Fruit fly (Drosophila melanogaster) whole organism, embryonic: ENCODE measurements around the gene lectin-28C.

Source experiments
- CG10462 ChIP-seq: fragments of 200-800 bp; sonication (Bioruptor generic); optimal IDR thresholded peaks from 2 replicates; lab custom pipeline; 2016; ENCODE audit warnings: missing biosample characterization, missing genetic modification characterization
- CG11093 ChIP-seq: fragments of 200-800 bp; sonication (Bioruptor generic); IDR thresholded peaks from 3 replicates; pipeline ENCODE4 v1.3.6; 2022; ENCODE audit warnings: missing biosample characterization, missing genetic modification characterization
- CG11504 ChIP-seq: fragments of 200-800 bp; sonication (Bioruptor generic); optimal IDR thresholded peaks from 3 replicates; lab custom pipeline; 2019; ENCODE audit warnings: missing biosample characterization, mild to moderate bottlenecking, missing genetic modification characterization, moderate library complexity
- CG13624 ChIP-seq: fragments of 200-800 bp; sonication (Bioruptor generic); optimal IDR thresholded peaks from 2 replicates; lab custom pipeline; 2016; ENCODE audit warnings: missing biosample characterization, missing genetic modification characterization
- CG15479 ChIP-seq: fragments of 200-800 bp; sonication (Bioruptor generic); optimal IDR thresholded peaks from 3 replicates; lab custom pipeline; 2019; ENCODE audit warnings: missing biosample characterization, mild to moderate bottlenecking, missing genetic modification characterization, moderate library complexity
- CG1603 ChIP-seq: fragments of 200-800 bp; sonication (Bioruptor generic); optimal IDR thresholded peaks from 2 replicates; lab custom pipeline; 2019; ENCODE audit warnings: missing biosample characterization, mild to moderate bottlenecking, missing genetic modification characterization, moderate library complexity
- CG16779 ChIP-seq: fragments of 200-800 bp; sonication (Bioruptor generic); IDR thresholded peaks from 2 replicates; pipeline ENCODE4 v1.3.6; 2022; ENCODE audit warnings: missing biosample characterization, missing genetic modification characterization
- CG17361 ChIP-seq: fragments of 200-800 bp; sonication (Bioruptor generic); IDR thresholded peaks from 3 replicates; pipeline ENCODE4 v1.3.6; 2022; ENCODE audit warnings: missing biosample characterization, missing genetic modification characterization
- CG18619 ChIP-seq: fragments of 200-800 bp; sonication (Bioruptor generic); optimal IDR thresholded peaks from 3 replicates; lab custom pipeline; 2017; ENCODE audit warnings: missing biosample characterization, mild to moderate bottlenecking, missing genetic modification characterization
- CG2712 ChIP-seq: fragments of 200-800 bp; optimal IDR thresholded peaks from 3 replicates; lab custom pipeline; 2019; ENCODE audit warnings: missing biosample characterization, mild to moderate bottlenecking, missing genetic modification characterization, moderate library complexity
- CG2889 ChIP-seq: fragments of 200-800 bp; sonication (Bioruptor generic); IDR thresholded peaks from 3 replicates; pipeline ENCODE4 v1.3.6; 2022; ENCODE audit warnings: missing biosample characterization, missing genetic modification characterization
- CG30403 ChIP-seq: fragments of 200-800 bp; sonication (Bioruptor generic); optimal IDR thresholded peaks from 3 replicates; lab custom pipeline; 2016; ENCODE audit warnings: missing biosample characterization, missing genetic modification characterization
- CG31365 ChIP-seq: fragments of 200-800 bp; sonication (Bioruptor generic); optimal IDR thresholded peaks from 2 replicates; lab custom pipeline; 2018; ENCODE audit warnings: missing biosample characterization, mild to moderate bottlenecking, missing genetic modification characterization
- CG33213 ChIP-seq: fragments of 200-800 bp; sonication (Bioruptor generic); optimal IDR thresholded peaks from 3 replicates; lab custom pipeline; 2016; ENCODE audit warnings: missing biosample characterization, missing genetic modification characterization
- CG3838 ChIP-seq: fragments of 200-800 bp; sonication (Bioruptor generic); optimal IDR thresholded peaks from 3 replicates; lab custom pipeline; 2016; ENCODE audit warnings: missing biosample characterization, missing genetic modification characterization
- CG4424 ChIP-seq: fragments of 200-800 bp; sonication (Bioruptor generic); optimal IDR thresholded peaks from 3 replicates; lab custom pipeline; 2016; ENCODE audit warnings: missing biosample characterization, missing genetic modification characterization
- CG5180 ChIP-seq: fragments of 200-800 bp; sonication (Bioruptor generic); optimal IDR thresholded peaks from 3 replicates; lab custom pipeline; 2017; ENCODE audit warnings: missing biosample characterization, missing genetic modification characterization, mild to moderate bottlenecking, moderate library complexity, missing genetic modification reagents
- CG8924 ChIP-seq: fragments of 200-800 bp; optimal IDR thresholded peaks from 3 replicates; lab custom pipeline; 2019; ENCODE audit warnings: missing biosample characterization, mild to moderate bottlenecking, missing genetic modification characterization, moderate library complexity
- CHES-1-like ChIP-seq: fragments of 200-800 bp; sonication (Bioruptor generic); optimal IDR thresholded peaks from 2 replicates; lab custom pipeline; 2016; ENCODE audit warnings: missing biosample characterization, missing genetic modification characterization
- D19A ChIP-seq: fragments of 200-800 bp; optimal IDR thresholded peaks from 3 replicates; lab custom pipeline; 2019; ENCODE audit warnings: missing biosample characterization, mild to moderate bottlenecking, missing genetic modification characterization, moderate library complexity
- Dad ChIP-seq: fragments of 200-800 bp; sonication (Bioruptor generic); optimal IDR thresholded peaks from 3 replicates; lab custom pipeline; 2016; ENCODE audit warnings: missing biosample characterization, missing genetic modification characterization
- Dip2 ChIP-seq: fragments of 200-800 bp; sonication (Bioruptor generic); IDR thresholded peaks from 2 replicates; pipeline ENCODE4 v1.3.6; 2022; ENCODE audit warnings: missing biosample characterization, missing genetic modification characterization
- Doc2 ChIP-seq: fragments of 200-800 bp; sonication (Bioruptor generic); IDR thresholded peaks from 2 replicates; pipeline ENCODE4 v1.3.6; 2022; ENCODE audit warnings: missing biosample characterization, missing genetic modification characterization
- Dp ChIP-seq: fragments of 200-800 bp; sonication (Bioruptor generic); optimal IDR thresholded peaks from 2 replicates; lab custom pipeline; 2018; ENCODE audit warnings: missing biosample characterization, mild to moderate bottlenecking, missing genetic modification characterization, moderate library complexity
- Drgx ChIP-seq: fragments of 200-800 bp; sonication (Bioruptor generic); IDR thresholded peaks from 2 replicates; pipeline ENCODE4 v1.3.6; 2022; ENCODE audit warnings: missing biosample characterization, missing genetic modification characterization
- Fer3 ChIP-seq: fragments of 200-800 bp; sonication (Bioruptor generic); optimal IDR thresholded peaks from 2 replicates; lab custom pipeline; 2018; ENCODE audit warnings: missing biosample characterization, mild to moderate bottlenecking, missing genetic modification characterization, moderate library complexity
- Gsc ChIP-seq: fragments of 200-800 bp; sonication (Bioruptor generic); IDR thresholded peaks from 2 replicates; pipeline ENCODE4 v1.3.6; 2022; ENCODE audit warnings: missing biosample characterization, missing genetic modification characterization
- H15 ChIP-seq: fragments of 200-800 bp; sonication (Bioruptor generic); IDR thresholded peaks from 3 replicates; pipeline ENCODE4 v1.3.6; 2022; ENCODE audit warnings: missing biosample characterization, missing genetic modification characterization
- H2.0 ChIP-seq: fragments of 200-800 bp; sonication (Bioruptor generic); IDR thresholded peaks from 2 replicates; pipeline ENCODE4 v1.3.6; 2022; ENCODE audit warnings: missing biosample characterization, missing genetic modification characterization
- Hmx ChIP-seq: fragments of 200-800 bp; sonication (Bioruptor generic); optimal IDR thresholded peaks from 2 replicates; lab custom pipeline; 2016; ENCODE audit warnings: missing biosample characterization, missing genetic modification characterization
- MESR4 ChIP-seq: fragments of 200-800 bp; sonication (Bioruptor generic); optimal IDR thresholded peaks from 2 replicates; lab custom pipeline; 2018; ENCODE audit warnings: missing biosample characterization, mild to moderate bottlenecking, missing genetic modification characterization, moderate library complexity
- Med ChIP-seq: fragments of 200-800 bp; sonication (Bioruptor generic); peaks from one replicate; lab custom pipeline; 2016; ENCODE audit warnings: missing biosample characterization, missing genetic modification characterization, mild to moderate bottlenecking, inconsistent platforms, moderate library complexity
- NC2β ChIP-seq: fragments of 200-800 bp; sonication (Bioruptor generic); optimal IDR thresholded peaks from 2 replicates; lab custom pipeline; 2016; ENCODE audit warnings: missing biosample characterization, missing genetic modification characterization
- Oaz ChIP-seq: fragments of 200-800 bp; sonication (Bioruptor generic); IDR thresholded peaks from 2 replicates; pipeline ENCODE4 v1.3.6; 2022; ENCODE audit warnings: missing biosample characterization, missing genetic modification characterization
- Sox100B ChIP-seq: fragments of 200-800 bp; sonication (Bioruptor generic); optimal IDR thresholded peaks from 3 replicates; lab custom pipeline; 2018; ENCODE audit warnings: missing biosample characterization, mild to moderate bottlenecking, missing genetic modification characterization
- Sry-β ChIP-seq: fragments of 200-800 bp; sonication (Bioruptor generic); optimal IDR thresholded peaks from 2 replicates; lab custom pipeline; 2018; ENCODE audit warnings: missing biosample characterization, mild to moderate bottlenecking, missing genetic modification characterization, moderate library complexity
- aop ChIP-seq: fragments of 200-800 bp; sonication (Bioruptor generic); IDR thresholded peaks from 2 replicates; pipeline ENCODE4 v1.3.6; 2022; ENCODE audit warnings: missing biosample characterization, missing genetic modification characterization
- chinmo ChIP-seq: fragments of 200-800 bp; sonication (Bioruptor generic); IDR thresholded peaks from 4 replicates; pipeline ENCODE4 v1.3.6; 2022; ENCODE audit warnings: missing biosample characterization, missing genetic modification characterization; ENCODE audit not compliant: partially characterized antibody
- ems ChIP-seq: fragments of 200-800 bp; sonication (Bioruptor generic); optimal IDR thresholded peaks from 3 replicates; lab custom pipeline; 2016; ENCODE audit warnings: missing biosample characterization, missing genetic modification characterization
- gcm ChIP-seq: fragments of 200-800 bp; sonication (Bioruptor generic); optimal IDR thresholded peaks from 2 replicates; lab custom pipeline; 2019; ENCODE audit warnings: missing biosample characterization, mild to moderate bottlenecking, missing genetic modification characterization, moderate library complexity
- her ChIP-seq: fragments of 200-800 bp; sonication (Bioruptor generic); optimal IDR thresholded peaks from 2 replicates; lab custom pipeline; 2016; ENCODE audit warnings: missing biosample characterization, missing genetic modification characterization
- lbe ChIP-seq: fragments of 200-800 bp; sonication (Bioruptor generic); optimal IDR thresholded peaks from 2 replicates; lab custom pipeline; 2016; ENCODE audit warnings: missing biosample characterization, mild to moderate bottlenecking, missing genetic modification characterization
- luna ChIP-seq: fragments of 200-800 bp; sonication (Bioruptor generic); optimal IDR thresholded peaks from 2 replicates; lab custom pipeline; 2016; ENCODE audit warnings: missing biosample characterization, missing genetic modification characterization
- pros ChIP-seq: fragments of 200-800 bp; sonication (Bioruptor generic); optimal IDR thresholded peaks from 3 replicates; lab custom pipeline; 2019; ENCODE audit warnings: missing biosample characterization, mild to moderate bottlenecking, missing genetic modification characterization, moderate library complexity
- slbo ChIP-seq: fragments of 200-800 bp; sonication (Bioruptor generic); IDR thresholded peaks from 2 replicates; pipeline ENCODE4 v1.3.6; 2022; ENCODE audit warnings: missing biosample characterization, missing genetic modification characterization
- stwl ChIP-seq: fragments of 200-800 bp; sonication (Bioruptor generic); optimal IDR thresholded peaks from 3 replicates; lab custom pipeline; 2018; ENCODE audit warnings: missing biosample characterization, mild to moderate bottlenecking, missing genetic modification characterization, moderate library complexity
- tio ChIP-seq: fragments of 200-800 bp; sonication (Bioruptor generic); optimal IDR thresholded peaks from 2 replicates; lab custom pipeline; 2017; ENCODE audit warnings: missing biosample characterization, missing genetic modification characterization, inconsistent platforms
- tll ChIP-seq, 2 experiments: fragments of 200-800 bp in 1 of 2; fragments of >200 bp in 1 of 2; sonication (Bioruptor generic) in 1 of 2; optimal IDR thresholded peaks; 2 replicates each; lab custom pipeline; 2017 to 2019; ENCODE audit warnings: missing biosample characterization in 2 of 2, missing genetic modification characterization in 2 of 2, mild to moderate bottlenecking in 1 of 2, moderate library complexity in 1 of 2
- twi ChIP-seq: fragments of 200-800 bp; optimal IDR thresholded peaks from 2 replicates; lab custom pipeline; 2019; ENCODE audit warnings: missing biosample characterization, mild to moderate bottlenecking, missing genetic modification characterization, moderate library complexity
- tx ChIP-seq: fragments of 200-800 bp; sonication (Bioruptor generic); optimal IDR thresholded peaks from 2 replicates; lab custom pipeline; 2016; ENCODE audit warnings: missing biosample characterization, missing genetic modification characterization

The lectin-28C gene

dm6 chr2L:7821279-7821848 is 35.5 kb upstream of the lectin-28C start (continued):
- TF ChIP-seq Drgx (peak; percentile 15; the same call in 1 of the 2 replicates), CG31365 (tag; lab: Kevin White, UChicago) (no peak), stwl (peak; percentile 89), gcm (GFP tag; lab: Kevin White, UChicago) (no peak), CG8924 (tag; lab: Kevin White, UChicago) (peak; percentile 50), luna (GFP tag; lab: Kevin White, UChicago) (no peak), CG11504 (tag; lab: Kevin White, UChicago) (no peak), chinmo (peak; percentile 81; the same call in 2 of the 4 replicates), CG15479 (GFP tag; lab: Kevin White, UChicago) (peak; percentile 32), Doc2 (GFP tag; lab: Robert Waterston, UW) (no peak), MESR4 (GFP tag; lab: Kevin White, UChicago) (peak; percentile 80), aop (GFP tag; lab: Robert Waterston, UW) (peak; percentile 51; the same call in 1 of the 2 replicates), CG2889 (GFP tag; lab: Robert Waterston, UW) (no peak), Dad (peak; percentile 72), CHES-1-like (GFP tag; lab: Kevin White, UChicago) (peak; percentile 19), CG3838 (no peak), slbo (GFP tag; lab: Robert Waterston, UW) (peak; percentile 72), Fer3 (tag; lab: Kevin White, UChicago) (peak; percentile 46), CG30403 (GFP tag; lab: Kevin White, UChicago) (peak; percentile 71), NC2β (GFP tag; lab: Kevin White, UChicago) (peak; percentile 54), H15 (GFP tag; lab: Robert Waterston, UW) (peak; percentile 48; the same call in 1 of the 3 replicates), CG10462 (GFP tag; lab: Kevin White, UChicago) (no peak), Hmx (GFP tag; lab: Kevin White, UChicago) (no peak), CG13624 (peak; percentile 62), Oaz (peak; percentile 43; the same call in 1 of the 2 replicates), CG2712 (peak; percentile 65), CG1603 (tag; lab: Kevin White, UChicago) (no peak), Sox100B (peak; percentile 37), Sry-β (GFP tag; lab: Kevin White, UChicago) (peak; percentile 22), D19A (tag; lab: Kevin White, UChicago) (peak; percentile 46), CG17361 (GFP tag; lab: Robert Waterston, UW) (peak; percentile 69), CG33213 (peak; percentile 38), H2.0 (GFP tag; lab: Robert Waterston, UW) (peak; percentile 40; the same call in 1 of the 2 replicates), CG4424 (peak; percentile 33), lbe (peak; percentile 42), Dp (GFP tag; lab: Kevin White, UChicago) (peak; percentile 17), ems (GFP tag; lab: Kevin White, UChicago) (peak; percentile 73), CG16779 (0 out of 2 replicates have a peak, but pooled peaks have one; percentile 45), CG11093 (GFP tag; lab: Robert Waterston, UW) (no peak), Dip2 (GFP tag; lab: Robert Waterston, UW) (no peak), CG18619 (GFP tag; lab: Kevin White, UChicago) (no peak), CG5180 (GFP tag; lab: Kevin White, UChicago) (peak; percentile 30), pros (GFP tag; lab: Kevin White, UChicago) (no peak), tx (GFP tag; lab: Kevin White, UChicago) (no peak), tio (GFP tag; lab: Kevin White, UChicago) (no peak), twi (tag; lab: Kevin White, UChicago) (peak; percentile 50), Gsc (GFP tag; lab: Robert Waterston, UW) (no peak), Med (GFP tag; lab: Kevin White, UChicago) (peak; percentile 95), her (GFP tag; lab: Kevin White, UChicago) (peak; percentile 64), tll (GFP tag; optimal IDR thresholded peaks at IDR 0.05; lab: Kevin White, UChicago) (no peak)
